Worm (Caenorhabditis elegans): ENCODE data around the gene egl-9.

ce11 chrV:10489998-10490397 lies 21.7 kb downstream of the egl-9 start, which contains the start of gene ncx-5:
- TF ChIP-seq flt-1 (GFP tag; IDR thresholded peaks at IDR 0.05) (no peak), cog-1 (tag; optimal IDR thresholded peaks at IDR 0.05) (no peak), T22C8.4 (GFP tag; IDR thresholded peaks at IDR 0.05) (no peak), ztf-29 (GFP tag; IDR thresholded peaks at IDR 0.05) (no peak), klf-2 (GFP tag; conservative IDR thresholded peaks at IDR 0.05) (no peak)

All from whole organism, midembryonic.